Worm (Caenorhabditis elegans): ENCODE measurements around the gene algn-2.

algn-2 gene

DNA sequence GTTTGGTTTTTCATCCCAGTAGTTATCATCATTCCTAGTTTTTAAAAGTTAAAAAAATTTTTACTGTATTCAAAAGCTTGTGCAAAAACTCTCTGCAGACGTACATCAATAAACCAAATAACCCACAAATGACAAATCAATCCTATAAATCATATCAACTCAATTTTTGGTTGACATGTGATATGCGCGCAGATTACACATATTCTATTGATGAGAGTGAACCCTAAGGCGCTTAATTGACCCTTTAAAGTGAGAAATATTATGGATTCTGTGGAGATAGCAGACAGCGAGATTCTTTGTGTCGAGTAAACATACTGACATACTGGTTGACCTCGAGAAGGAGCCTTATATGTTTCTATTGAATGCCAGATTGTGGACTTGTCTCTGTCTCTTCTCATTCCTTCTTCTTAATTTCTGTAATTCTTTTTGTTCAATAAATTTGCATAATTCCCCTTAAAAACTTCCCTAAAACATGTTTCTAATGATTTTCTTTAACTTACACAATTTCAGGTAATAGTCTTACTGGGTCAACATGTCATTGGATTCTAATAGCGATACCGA, 41.2 kb downstream of the algn-2 start, which contains the start of gene EEED8.2:
TSS of gene EEED8.2 (plus strand) at position 511 of the 561 bp plus-strand sequence.
- TF ChIP-seq nhr-42 (GFP tag; IDR thresholded peaks at IDR 0.05), result no peak
- peak in 1 of 2 experiments; percentile 90 for TF ChIP-seq unc-62 (GFP tag; optimal IDR thresholded peaks at IDR 0.05 in 1 of 2)
- no peak for TF ChIP-seq unc-62 (tag; optimal IDR thresholded peaks at IDR 0.05)
- TF ChIP-seq saeg-2 (GFP tag; IDR thresholded peaks at IDR 0.05), result no peak

ce11 chrII:5417905-5418304, 42.8 kb downstream of the algn-2 start:
- no peak for TF ChIP-seq daf-16 (GFP tag; optimal IDR thresholded peaks at IDR 0.05)
- no peak for TF ChIP-seq daf-16 (tag; optimal IDR thresholded peaks at IDR 0.05)
- no peak for TF ChIP-seq Y5F2A.4 (GFP tag; optimal IDR thresholded peaks at IDR 0.05)
- no peak for TF ChIP-seq nhr-237 (tag; optimal IDR thresholded peaks at IDR 0.05)
- no peak for TF ChIP-seq egl-43 (GFP tag; IDR thresholded peaks at IDR 0.05)
- no peak for TF ChIP-seq ces-1 (GFP tag; optimal IDR thresholded peaks at IDR 0.05)
- TF ChIP-seq ztf-11 (tag; optimal IDR thresholded peaks at IDR 0.05), result no peak
- TF ChIP-seq nhr-25 (tag; optimal IDR thresholded peaks at IDR 0.05; ENCODE audit: borderline replicate concordance, insufficient read depth), result no peak
- no peak for TF ChIP-seq madf-9 (GFP tag; conservative IDR thresholded peaks at IDR 0.05)
- no peak for TF ChIP-seq fkh-10 (GFP tag; optimal IDR thresholded peaks at IDR 0.05)
- no peak for TF ChIP-seq daf-8 (GFP tag; IDR thresholded peaks at IDR 0.05)
- no peak for TF ChIP-seq snpc-1.2 (GFP tag; IDR thresholded peaks at IDR 0.05)
- no peak for TF ChIP-seq nhr-6 (tag; optimal IDR thresholded peaks at IDR 0.05)
- no peak for TF ChIP-seq ama-1 (optimal IDR thresholded peaks at IDR 0.05)
- no peak for TF ChIP-seq F37D6.2 (tag; optimal IDR thresholded peaks at IDR 0.05)
- no peak for TF ChIP-seq ceh-28 (tag; optimal IDR thresholded peaks at IDR 0.05)
- no peak for TF ChIP-seq hlh-11 (tag; optimal IDR thresholded peaks at IDR 0.05)
- TF ChIP-seq ceh-32 (tag; optimal IDR thresholded peaks at IDR 0.05; ENCODE audit: poor library complexity), result no peak
- TF ChIP-seq nhr-42 (GFP tag; IDR thresholded peaks at IDR 0.05), result no peak
- TF ChIP-seq T20F7.1 (GFP tag; optimal IDR thresholded peaks at IDR 0.05), result no peak

DNA sequence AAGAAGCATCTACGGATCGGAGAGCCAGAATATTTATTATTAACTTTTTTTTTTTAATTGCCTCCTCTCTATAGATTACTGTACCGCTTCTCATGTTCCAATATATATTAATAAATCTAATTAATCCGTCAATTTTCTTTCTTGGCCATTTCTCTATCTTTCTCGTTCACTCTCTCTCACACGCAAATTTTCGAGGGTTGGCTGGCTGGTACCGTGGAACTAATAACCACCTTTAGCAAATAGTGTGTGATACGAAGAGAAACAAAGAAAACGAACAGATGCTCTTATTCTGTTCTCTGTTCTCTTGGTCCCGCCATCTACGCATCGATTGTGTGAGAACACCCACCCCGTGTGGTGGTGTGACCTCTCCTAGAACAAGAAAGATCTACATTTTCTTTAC, 43.2 kb downstream of the algn-2 start:
- TF ChIP-seq daf-19 (GFP tag; conservative IDR thresholded peaks at IDR 0.05), result no peak
- TF ChIP-seq spr-1 (tag; optimal IDR thresholded peaks at IDR 0.05), result no peak
- no peak for TF ChIP-seq T26A8.4 (GFP tag; IDR thresholded peaks at IDR 0.05)
- TF ChIP-seq madf-9 (GFP tag; conservative IDR thresholded peaks at IDR 0.05), result no peak
- TF ChIP-seq mep-1 (tag; optimal IDR thresholded peaks at IDR 0.05), result no peak
- no peak for TF ChIP-seq unc-39 (tag; optimal IDR thresholded peaks at IDR 0.05)
- no peak for TF ChIP-seq zfp-3 (GFP tag; conservative IDR thresholded peaks at IDR 0.05)
- TF ChIP-seq F44E2.7 (GFP tag; IDR thresholded peaks at IDR 0.05), result no peak

DNA sequence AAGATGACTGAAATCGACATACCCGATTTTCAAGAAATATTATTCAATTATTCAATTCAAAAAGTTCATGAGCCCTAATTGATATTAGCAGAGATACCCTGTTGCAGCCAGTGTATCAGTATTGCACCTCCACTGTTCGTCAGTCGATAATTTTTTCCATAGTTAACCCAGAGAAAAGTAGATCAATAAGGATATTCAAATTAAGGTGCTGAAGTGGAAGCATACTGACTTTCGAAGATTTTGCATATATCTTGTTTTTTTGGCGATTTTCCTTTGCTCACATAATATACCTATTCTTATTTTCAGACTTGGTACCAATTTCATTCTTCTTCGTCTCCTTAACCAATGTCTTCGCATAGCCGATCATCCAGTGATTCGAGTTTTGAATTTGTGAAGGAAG, 43.9 kb downstream of the algn-2 start, which contains the start of gene EEED8.15:
TSS of gene EEED8.15 (plus strand) at position 301 of the 400 bp plus-strand sequence.
- TF ChIP-seq nhr-42 (GFP tag; IDR thresholded peaks at IDR 0.05), result no peak
- no peak for TF ChIP-seq nhr-10 (tag; optimal IDR thresholded peaks at IDR 0.05)
- TF ChIP-seq ama-1 (optimal IDR thresholded peaks at IDR 0.05), result no peak
- TF ChIP-seq Y105C5A.15 (GFP tag; IDR thresholded peaks at IDR 0.05), result no peak
- TF ChIP-seq unc-62 (GFP tag; optimal IDR thresholded peaks at IDR 0.05 in 1 of 2), result peak in 1 of 2 experiments; percentile 57
- TF ChIP-seq unc-62 (tag; optimal IDR thresholded peaks at IDR 0.05), result no peak

ce11 chrII:5420947-5421614, 46.0 kb downstream of the algn-2 start, which contains the start of gene tofu-6:
TSS of gene tofu-6 (plus strand) at chrII:5421248.
- peak; percentile 94 for TF ChIP-seq lin-38 (GFP tag; IDR thresholded peaks at IDR 0.05)
- TF ChIP-seq zfp-2 (tag; optimal IDR thresholded peaks at IDR 0.05), result no peak
- TF ChIP-seq lsy-2 (tag; optimal IDR thresholded peaks at IDR 0.05), result peak in 1 of 2 experiments; percentile 92
- no peak for TF ChIP-seq mxl-2 (GFP tag; conservative IDR thresholded peaks at IDR 0.05)
- TF ChIP-seq F49E8.2 (tag; optimal IDR thresholded peaks at IDR 0.05; ENCODE audit: borderline replicate concordance), result peak; percentile 41
- TF ChIP-seq aha-1 (tag), result peak; percentile 59
- TF ChIP-seq pqm-1 (tag; optimal IDR thresholded peaks at IDR 0.05), result no peak
- TF ChIP-seq dpl-1 (GFP tag; optimal IDR thresholded peaks at IDR 0.05), result peak; percentile 45
- TF ChIP-seq ceh-62 (tag; optimal IDR thresholded peaks at IDR 0.05), result no peak
- 0 out of 2 replicates have a peak, but pooled peaks have one; percentile 56 for TF ChIP-seq Y48G9A.11 (GFP tag; IDR thresholded peaks at IDR 0.05)
- peak; percentile 53 for TF ChIP-seq unc-130 (GFP tag; optimal IDR thresholded peaks at IDR 0.05)
